Worm (Caenorhabditis elegans) whole organism, L3 larva: ENCODE results near the gene srd-51.

Source experiments
- R02D3.7 ChIP-seq: fragments of 150-350 bp; optimal IDR thresholded peaks from 2 replicates; lab custom pipeline; 2014; ENCODE audit warnings: missing biosample characterization, missing genetic modification characterization
- ZK546.5 ChIP-seq: sonication (generic microtip); optimal IDR thresholded peaks from 2 replicates; lab custom pipeline; 2017; ENCODE audit warnings: missing biosample characterization, missing genetic modification characterization
- aly-2 ChIP-seq: fragments of 150-350 bp; optimal IDR thresholded peaks from 2 replicates; lab custom pipeline; 2014; ENCODE audit warnings: missing biosample characterization, missing genetic modification characterization
- ceh-16 ChIP-seq: sonication (generic microtip); optimal IDR thresholded peaks from 2 replicates; lab custom pipeline; 2017; ENCODE audit warnings: missing biosample characterization, missing genetic modification characterization
- ceh-28 ChIP-seq: fragments of 150-350 bp; optimal IDR thresholded peaks from 2 replicates; lab custom pipeline; 2014; ENCODE audit warnings: missing biosample characterization, missing genetic modification reagents, missing genetic modification characterization
- ceh-9 ChIP-seq: sonication (generic microtip); optimal IDR thresholded peaks from 2 replicates; lab custom pipeline; 2018; ENCODE audit warnings: missing biosample characterization, missing genetic modification characterization
- daf-12 ChIP-seq: fragments of 150-350 bp; optimal IDR thresholded peaks from 2 replicates; lab custom pipeline; 2014; ENCODE audit warnings: missing biosample characterization, missing genetic modification reagents, missing genetic modification characterization
- egl-27 ChIP-seq: sonication (generic microtip); optimal IDR thresholded peaks from 4 replicates; lab custom pipeline; 2017; ENCODE audit warnings: missing biosample characterization, missing genetic modification reagents, missing genetic modification characterization
- egl-5 ChIP-seq: fragments of 150-350 bp; optimal IDR thresholded peaks from 2 replicates; lab custom pipeline; 2017; ENCODE audit warnings: missing biosample characterization, missing genetic modification reagents, missing genetic modification characterization, inconsistent platforms
- elt-1 ChIP-seq: fragments of 150-350 bp; optimal IDR thresholded peaks from 2 replicates; lab custom pipeline; 2014; ENCODE audit warnings: missing biosample characterization, missing genetic modification characterization
- elt-2 ChIP-seq: sonication (generic microtip); optimal IDR thresholded peaks from 2 replicates; lab custom pipeline; 2016; ENCODE audit warnings: missing genetic modification reagents, mild to moderate bottlenecking, missing genetic modification characterization, missing compliant biosample characterization
- elt-3 ChIP-seq, 3 experiments: fragments of 150-350 bp in 1 of 3; sonication (generic microtip) in 2 of 3; optimal IDR thresholded peaks; 2 replicates in 2 of 3; 4 replicates in 1 of 3; lab custom pipeline; 2014 to 2017; ENCODE audit warnings: missing biosample characterization in 3 of 3, missing genetic modification characterization in 3 of 3
- eor-1 ChIP-seq, 2 experiments: fragments of 150-350 bp; optimal IDR thresholded peaks; 2 replicates each; lab custom pipeline; 2014 to 2018; ENCODE audit warnings: missing biosample characterization in 2 of 2, missing genetic modification characterization in 2 of 2
- fkh-10 ChIP-seq: sonication (generic microtip); optimal IDR thresholded peaks from 2 replicates; lab custom pipeline; 2017; ENCODE audit warnings: missing biosample characterization, missing genetic modification reagents, missing genetic modification characterization
- fos-1 ChIP-seq: fragments of 150-350 bp; optimal IDR thresholded peaks from 2 replicates; lab custom pipeline; 2014; ENCODE audit warnings: missing biosample characterization, missing genetic modification characterization
- jun-1 ChIP-seq: fragments of 150-350 bp; optimal IDR thresholded peaks from 2 replicates; lab custom pipeline; 2014; ENCODE audit warnings: missing biosample characterization, missing genetic modification reagents, missing genetic modification characterization
- lin-15B ChIP-seq: fragments of 150-350 bp; optimal IDR thresholded peaks from 2 replicates; lab custom pipeline; 2014; ENCODE audit warnings: missing biosample characterization, missing genetic modification characterization
- lin-39 ChIP-seq: fragments of 150-350 bp; optimal IDR thresholded peaks from 2 replicates; lab custom pipeline; 2018; ENCODE audit warnings: missing biosample characterization, missing genetic modification reagents, missing genetic modification characterization
- lsy-12 ChIP-seq: sonication (generic microtip); optimal IDR thresholded peaks from 2 replicates; lab custom pipeline; 2016; ENCODE audit warnings: mild to moderate bottlenecking, missing genetic modification characterization, missing compliant biosample characterization
- mdl-1 ChIP-seq: fragments of 150-350 bp; optimal IDR thresholded peaks from 2 replicates; lab custom pipeline; 2014; ENCODE audit warnings: missing biosample characterization, missing genetic modification characterization
- mml-1 ChIP-seq: fragments of 150-350 bp; sonication (generic microtip); optimal IDR thresholded peaks from 3 replicates; lab custom pipeline; 2014; ENCODE audit warnings: missing biosample characterization, missing genetic modification characterization
- nfya-1 ChIP-seq: sonication (generic microtip); optimal IDR thresholded peaks from 2 replicates; lab custom pipeline; 2017; ENCODE audit warnings: missing genetic modification characterization, mild to moderate bottlenecking, missing compliant biosample characterization, antibody characterized with exemption, moderate library complexity; ENCODE audit not compliant: insufficient read depth
- nhr-12 ChIP-seq: fragments of 150-350 bp; optimal IDR thresholded peaks from 2 replicates; lab custom pipeline; 2014; ENCODE audit warnings: missing biosample characterization, missing genetic modification characterization
- nhr-23 ChIP-seq: fragments of 150-350 bp; optimal IDR thresholded peaks from 2 replicates; lab custom pipeline; 2014; ENCODE audit warnings: missing biosample characterization, missing genetic modification reagents, missing genetic modification characterization
- nhr-237 ChIP-seq: fragments of 150-350 bp; optimal IDR thresholded peaks from 2 replicates; lab custom pipeline; 2014; ENCODE audit warnings: missing biosample characterization, missing genetic modification characterization
- nhr-25 ChIP-seq: sonication (generic microtip); optimal IDR thresholded peaks from 2 replicates; lab custom pipeline; 2017; ENCODE audit warnings: missing biosample characterization, missing genetic modification characterization
- nhr-28 ChIP-seq: fragments of 150-350 bp; optimal IDR thresholded peaks from 2 replicates; lab custom pipeline; 2014; ENCODE audit warnings: missing biosample characterization, missing genetic modification characterization
- nhr-43 ChIP-seq: sonication (generic microtip); optimal IDR thresholded peaks from 2 replicates; lab custom pipeline; 2016; ENCODE audit warnings: mild to moderate bottlenecking, missing genetic modification characterization, missing compliant biosample characterization; ENCODE audit not compliant: poor library complexity, severe bottlenecking
- nhr-67 ChIP-seq: fragments of 150-350 bp; optimal IDR thresholded peaks from 2 replicates; lab custom pipeline; 2014; ENCODE audit warnings: missing biosample characterization, missing genetic modification characterization
- nhr-76 ChIP-seq: fragments of 150-350 bp; sonication (generic microtip); optimal IDR thresholded peaks from 5 replicates; lab custom pipeline; 2014; ENCODE audit warnings: missing biosample characterization, missing genetic modification characterization
- nhr-77 ChIP-seq: fragments of 150-350 bp; optimal IDR thresholded peaks from 2 replicates; lab custom pipeline; 2014; ENCODE audit warnings: missing biosample characterization, missing genetic modification characterization
- pha-4 ChIP-seq: fragments of 150-350 bp; optimal IDR thresholded peaks from 2 replicates; lab custom pipeline; 2014; ENCODE audit warnings: missing biosample characterization, missing genetic modification reagents, missing genetic modification characterization
- pqm-1 ChIP-seq: fragments of 150-350 bp; optimal IDR thresholded peaks from 2 replicates; lab custom pipeline; 2017; ENCODE audit warnings: missing biosample characterization, missing genetic modification characterization, inconsistent platforms
- sea-2 ChIP-seq: fragments of 150-350 bp; sonication (generic microtip); optimal IDR thresholded peaks from 4 replicates; lab custom pipeline; 2014; ENCODE audit warnings: missing biosample characterization, missing genetic modification reagents, missing genetic modification characterization
- skn-1 ChIP-seq: fragments of 150-350 bp; optimal IDR thresholded peaks from 2 replicates; lab custom pipeline; 2014; ENCODE audit warnings: missing biosample characterization, missing genetic modification characterization
- snpc-4 ChIP-seq: fragments of 150-350 bp; optimal IDR thresholded peaks from 2 replicates; lab custom pipeline; 2014; ENCODE audit warnings: missing biosample characterization, missing genetic modification characterization
- tbx-2 ChIP-seq: sonication (generic microtip); optimal IDR thresholded peaks from 2 replicates; lab custom pipeline; 2016; ENCODE audit warnings: mild to moderate bottlenecking, missing genetic modification characterization, missing compliant biosample characterization
- unc-62 ChIP-seq: fragments of 150-350 bp; sonication (generic microtip); optimal IDR thresholded peaks from 4 replicates; lab custom pipeline; 2014; ENCODE audit warnings: missing biosample characterization, missing genetic modification reagents, missing genetic modification characterization
- ztf-4 ChIP-seq: fragments of 150-350 bp; optimal IDR thresholded peaks from 2 replicates; lab custom pipeline; 2014; ENCODE audit warnings: missing biosample characterization, missing genetic modification characterization

Gene srd-51

DNA sequence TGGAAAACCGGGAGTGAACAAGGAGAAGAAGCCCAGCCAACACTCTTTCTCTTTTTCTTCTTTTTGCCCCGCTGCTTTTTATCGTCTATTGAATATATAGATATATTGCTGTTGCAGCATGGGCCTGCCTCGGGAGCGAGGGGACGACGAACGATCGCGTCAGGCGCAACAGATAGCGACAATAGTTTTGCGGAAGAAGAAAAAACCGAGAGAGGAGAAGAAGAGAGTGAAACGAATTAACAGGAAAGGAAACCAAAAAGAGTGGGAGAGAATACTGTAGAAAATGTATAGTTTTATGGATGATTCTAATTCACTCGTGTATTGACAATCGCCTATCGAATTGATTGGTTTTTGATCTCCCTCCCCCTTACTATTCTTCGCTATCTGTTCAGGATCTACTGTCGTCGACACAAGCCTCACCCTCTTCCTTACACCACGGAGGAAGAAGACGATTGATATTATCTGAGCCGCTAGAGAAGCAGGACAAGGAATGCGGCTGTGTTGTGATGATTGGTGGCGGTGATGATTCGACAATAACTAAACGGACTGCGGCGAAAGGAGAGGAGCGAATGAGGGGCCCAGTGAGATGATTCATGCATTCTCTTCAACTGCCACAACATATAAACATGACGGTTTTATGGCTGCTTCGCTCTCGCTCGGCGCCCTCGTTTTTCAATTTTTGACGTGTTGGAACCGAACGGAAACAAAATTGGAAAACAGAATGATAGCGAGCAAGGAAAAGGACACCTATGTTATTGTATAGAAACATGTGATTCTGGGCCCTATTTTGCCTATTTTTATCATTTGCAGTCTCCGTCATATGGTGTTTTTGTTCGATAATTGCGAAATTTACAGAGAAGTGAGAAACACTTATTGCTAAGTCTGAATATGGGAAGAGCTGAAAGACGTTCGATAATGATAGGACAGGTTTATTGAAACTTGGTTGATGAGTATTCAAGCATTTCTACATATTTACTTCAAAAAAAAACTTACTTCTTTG is 41.8 kb upstream of the srd-51 start:
- TF ChIP-seq mml-1 (tag; lab: Kevin White, UChicago) (no peak), pqm-1 (peak; percentile 22), nhr-76 (no peak), elt-2 (tag; lab: Kevin White, UChicago) (peak; percentile 38), ceh-16 (tag; lab: Kevin White, UChicago) (no peak), unc-62 (GFP tag; lab: Kevin White, UChicago) (peak; percentile 9), nhr-28 (no peak), lin-39 (tag; lab: Kevin White, UChicago) (peak; percentile 10), elt-3 (tag; optimal IDR thresholded peaks at IDR 0.05; lab: Kevin White, UChicago) (no peak), eor-1 (tag; optimal IDR thresholded peaks at IDR 0.05; lab: Kevin White, UChicago) (no peak), lsy-12 (tag; lab: Kevin White, UChicago) (no peak), ceh-28 (tag; lab: Kevin White, UChicago) (peak; percentile 18), sea-2 (GFP tag; lab: Kevin White, UChicago) (no peak), egl-5 (tag; lab: Kevin White, UChicago) (peak; percentile 10), elt-1 (peak; percentile 22), nfya-1 (tag; lab: Kevin White, UChicago) (peak; percentile 41), nhr-23 (peak; percentile 58), daf-12 (tag; lab: Kevin White, UChicago) (no peak), nhr-43 (peak; percentile 11), aly-2 (no peak), tbx-2 (tag; lab: Kevin White, UChicago) (no peak)

DNA sequence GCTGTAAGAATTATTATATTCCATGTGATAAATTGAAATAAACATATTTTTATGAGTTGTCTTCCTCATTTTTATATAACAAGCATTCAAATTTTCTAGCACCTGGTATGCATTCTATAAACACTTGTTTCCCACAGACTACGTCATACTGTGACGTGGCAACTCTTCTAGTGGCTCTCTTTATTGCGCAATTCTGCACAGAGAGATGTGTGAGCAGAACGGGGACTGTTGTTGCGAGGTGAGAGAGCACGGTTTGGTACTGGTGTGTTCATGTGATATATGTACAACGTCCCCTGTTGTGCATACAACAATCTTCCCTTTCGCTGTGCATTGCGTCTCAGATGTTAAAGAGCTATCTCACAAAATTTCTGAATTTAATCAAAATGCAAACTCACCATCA is 40.4 kb upstream of the srd-51 start:
- TF ChIP-seq mdl-1 (tag; lab: Kevin White, UChicago) (no peak), ceh-9 (tag; lab: Kevin White, UChicago) (no peak), snpc-4 (tag; lab: Kevin White, UChicago) (no peak), nhr-43 (no peak), jun-1 (no peak), fos-1 (tag; lab: Kevin White, UChicago) (no peak), tbx-2 (tag; lab: Kevin White, UChicago) (no peak), nhr-237 (tag; lab: Kevin White, UChicago) (no peak), daf-12 (tag; lab: Kevin White, UChicago) (no peak), pqm-1 (no peak), R02D3.7 (tag; lab: Kevin White, UChicago) (no peak), fkh-10 (GFP tag; lab: Kevin White, UChicago) (no peak), nhr-25 (tag; lab: Kevin White, UChicago) (no peak), ztf-4 (no peak), nhr-67 (tag; lab: Kevin White, UChicago) (no peak), egl-5 (tag; lab: Kevin White, UChicago) (no peak), ceh-16 (tag; lab: Kevin White, UChicago) (no peak), nhr-76 (no peak), mml-1 (tag; lab: Kevin White, UChicago) (no peak)

ce11 chrX:13518861-13519713 is 34.4 kb upstream of the srd-51 start, which contains the start of the genes cdk-4 and F18H3.1:
cdk-4 (minus strand) TSS chrX:13518911.
F18H3.1 (plus strand) TSS chrX:13519663.
- TF ChIP-seq fos-1 (tag; lab: Kevin White, UChicago) = no peak
- TF ChIP-seq nhr-76 = no peak
- TF ChIP-seq daf-12 (tag; lab: Kevin White, UChicago) = no peak
- no peak for TF ChIP-seq egl-27 (tag; lab: Kevin White, UChicago)
- no peak for TF ChIP-seq pqm-1
- peak; percentile 14 for TF ChIP-seq pha-4 (tag; lab: Kevin White, UChicago)
- peak; percentile 52 for TF ChIP-seq nfya-1 (tag; lab: Kevin White, UChicago)
- TF ChIP-seq mdl-1 (tag; lab: Kevin White, UChicago) = no peak
- no peak for TF ChIP-seq nhr-237 (tag; lab: Kevin White, UChicago)
- TF ChIP-seq ZK546.5 = no peak
- no peak for TF ChIP-seq nhr-77 (tag; lab: Kevin White, UChicago)
- no peak for TF ChIP-seq aly-2
- TF ChIP-seq lin-15B = peak; percentile 64
- no peak for TF ChIP-seq nhr-12
- peak; percentile 72 for TF ChIP-seq nhr-25 (tag; lab: Kevin White, UChicago)
- TF ChIP-seq egl-5 (tag; lab: Kevin White, UChicago) = no peak
- TF ChIP-seq elt-1 = peak; percentile 20
- peak; percentile 32 for TF ChIP-seq skn-1
- TF ChIP-seq elt-2 (tag; lab: Kevin White, UChicago) = peak; percentile 40
- no peak for TF ChIP-seq snpc-4 (tag; lab: Kevin White, UChicago)
- no peak for TF ChIP-seq ztf-4
- TF ChIP-seq lin-39 (tag; lab: Kevin White, UChicago) = peak; percentile 85
